Worm (Caenorhabditis elegans): Measurements from ENCODE around the gene F19B10.5.

ce11 chrII:3640197-3640596, 15.3 kb upstream of the F19B10.5 start, which contains the start of gene M151.10:
- TF ChIP-seq him-1 (tag; optimal IDR thresholded peaks at IDR 0.05) = no peak
- no peak for TF ChIP-seq dao-5 (tag; optimal IDR thresholded peaks at IDR 0.05)

Data from whole organism, L4/young adult.